Worm (Caenorhabditis elegans) whole organism, dauer: ENCODE results near the gene R09B5.11.

Experiments
- unc-62 ChIP-seq: sonication (generic microtip); optimal IDR thresholded peaks from 2 replicates; lab custom pipeline; 2017; ENCODE audit warnings: missing biosample characterization, missing genetic modification reagents, missing genetic modification characterization

The R09B5.11 gene

ce11 chrV:1471078-1471969, 32.3 kb downstream of the R09B5.11 start:
- TF ChIP-seq unc-62: no peak

- TF ChIP-seq unc-62: no peak
These were observed 33.0 kb downstream of the R09B5.11 start for ce11 chrV:1471977-1472376.

- no peak for TF ChIP-seq unc-62
These were observed 33.6 kb downstream of the R09B5.11 start for ce11 chrV:1472569-1472968.

ce11 chrV:1474486-1475125, 35.6 kb downstream of the R09B5.11 start, which contains the start of the genes F53E2.2 and unc-60:
F53E2.2 (plus strand) TSS chrV:1475086.
unc-60 (plus strand) TSS chrV:1475086.
- no peak for TF ChIP-seq unc-62

- no peak for TF ChIP-seq unc-62
These were observed 37.3 kb downstream of the R09B5.11 start for ce11 chrV:1476284-1476792.

- no peak for TF ChIP-seq unc-62
These were observed 37.8 kb downstream of the R09B5.11 start for ce11 chrV:1476841-1477240.

ce11 chrV:1480841-1481240, 41.8 kb downstream of the R09B5.11 start:
- no peak for TF ChIP-seq unc-62

ce11 chrV:1481742-1482141, 42.7 kb downstream of the R09B5.11 start, which contains the start of gene C38C3.4:
C38C3.4 (plus strand) TSS chrV:1482042.
- TF ChIP-seq unc-62: no peak

- no peak for TF ChIP-seq unc-62
These were observed 47.0 kb downstream of the R09B5.11 start for ce11 chrV:1486031-1486430.

ce11 chrV:1487262-1487661, 48.3 kb downstream of the R09B5.11 start:
- no peak for TF ChIP-seq unc-62

ce11 chrV:1488642-1489041, 49.6 kb downstream of the R09B5.11 start:
- TF ChIP-seq unc-62: no peak
